Worm (Caenorhabditis elegans) whole organism, L2 larva: ENCODE data around the gene best-7.
"Not testable (repeated sequence)": the region's sequence is repeated elsewhere in the genome, so short reads cannot be mapped to it uniquely, and the experiment has no call there.

ENCODE experiments used
- ama-1 ChIP-seq: fragments of 150-350 bp; optimal IDR thresholded peaks from 2 replicates; lab custom pipeline; 2018; ENCODE audit warnings: inconsistent platforms
- lsy-2 ChIP-seq, 2 experiments: fragments of 150-350 bp in 1 of 2; sonication (generic microtip) in 1 of 2; optimal IDR thresholded peaks; 2 replicates each; lab custom pipeline; 2014 to 2017; ENCODE audit warnings: missing biosample characterization in 2 of 2, missing genetic modification characterization in 2 of 2
- nhr-129 ChIP-seq: fragments of 150-350 bp; optimal IDR thresholded peaks from 2 replicates; lab custom pipeline; 2014; ENCODE audit warnings: missing biosample characterization, missing genetic modification characterization
- unc-62 ChIP-seq: fragments of 150-350 bp; optimal IDR thresholded peaks from 2 replicates; lab custom pipeline; 2014; ENCODE audit warnings: missing biosample characterization, missing genetic modification reagents, missing genetic modification characterization
- zag-1 ChIP-seq: fragments of 150-350 bp; optimal IDR thresholded peaks from 2 replicates; lab custom pipeline; 2014; ENCODE audit warnings: missing biosample characterization, missing genetic modification characterization

DNA sequence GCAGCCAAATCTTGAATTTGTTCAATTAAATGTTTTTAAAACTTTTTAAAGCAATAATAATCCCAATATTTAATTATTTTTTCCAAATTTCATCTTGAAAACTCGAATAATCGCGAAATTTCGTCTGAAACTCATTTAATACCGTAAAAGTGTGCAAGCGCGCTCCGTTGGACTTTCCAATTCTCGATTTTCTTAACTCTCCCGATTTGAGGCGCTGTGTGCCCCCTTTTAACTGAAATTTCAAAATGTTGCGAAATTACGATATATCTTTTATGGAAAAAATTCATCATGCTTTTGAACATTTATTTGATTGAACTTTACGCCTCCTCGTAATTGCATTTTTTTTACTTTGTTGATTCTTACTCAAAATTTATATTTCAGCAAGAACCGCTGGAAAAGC is 27.7 kb downstream of the best-7 start, which contains the start of gene R07H5.11:
- TF ChIP-seq nhr-129 (tag; lab: Kevin White, UChicago); ama-1 (lab: Kevin White, UChicago); zag-1 (tag; lab: Kevin White, UChicago); lsy-2 (tag; optimal IDR thresholded peaks at IDR 0.05; lab: Kevin White, UChicago); unc-62 (GFP tag; lab: Kevin White, UChicago): not testable (repeated sequence)
